Worm (Caenorhabditis elegans): ENCODE data around the gene srxa-15.

srxa-15 gene

DNA sequence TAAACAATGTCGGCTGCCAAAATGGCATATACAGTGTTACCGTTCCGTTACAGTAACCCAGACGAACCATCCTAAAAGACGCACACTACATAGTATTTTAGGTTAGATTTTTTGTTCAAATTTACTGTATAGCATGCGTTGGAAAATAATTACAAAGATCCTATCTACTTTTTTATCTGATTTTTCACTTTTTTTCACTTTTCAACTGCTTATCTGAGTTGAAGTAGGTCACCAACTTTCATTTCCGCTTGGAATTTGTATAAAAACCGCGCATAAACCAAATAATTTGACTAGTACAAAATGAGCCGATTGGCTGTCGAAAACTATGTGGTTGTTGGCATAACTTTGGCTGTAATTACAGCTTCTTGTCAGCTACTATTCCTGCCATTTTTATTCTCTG lies 42.2 kb upstream of the srxa-15 start, which contains the start of gene col-163:
col-163 (plus strand) TSS at position 301 of the 400 bp plus-strand sequence.
- no peak for TF ChIP-seq somi-1 (GFP tag; optimal IDR thresholded peaks at IDR 0.05)
- TF ChIP-seq F22D6.2 (tag; optimal IDR thresholded peaks at IDR 0.05): no peak
- TF ChIP-seq bed-1 (GFP tag; IDR thresholded peaks at IDR 0.05): no peak
- no peak for TF ChIP-seq snpc-4 (GFP tag; optimal IDR thresholded peaks at IDR 0.05)
- TF ChIP-seq snpc-4 (tag; optimal IDR thresholded peaks at IDR 0.05): no peak
- no peak for TF ChIP-seq hrde-1 (tag; optimal IDR thresholded peaks at IDR 0.05; ENCODE audit: borderline replicate concordance)
- no peak for TF ChIP-seq akir-1 (GFP tag; optimal IDR thresholded peaks at IDR 0.05)
- TF ChIP-seq lsy-27 (tag; optimal IDR thresholded peaks at IDR 0.05; ENCODE audit: borderline replicate concordance, insufficient read depth): no peak
- no peak for TF ChIP-seq hmg-20 (GFP tag; IDR thresholded peaks at IDR 0.05)

DNA sequence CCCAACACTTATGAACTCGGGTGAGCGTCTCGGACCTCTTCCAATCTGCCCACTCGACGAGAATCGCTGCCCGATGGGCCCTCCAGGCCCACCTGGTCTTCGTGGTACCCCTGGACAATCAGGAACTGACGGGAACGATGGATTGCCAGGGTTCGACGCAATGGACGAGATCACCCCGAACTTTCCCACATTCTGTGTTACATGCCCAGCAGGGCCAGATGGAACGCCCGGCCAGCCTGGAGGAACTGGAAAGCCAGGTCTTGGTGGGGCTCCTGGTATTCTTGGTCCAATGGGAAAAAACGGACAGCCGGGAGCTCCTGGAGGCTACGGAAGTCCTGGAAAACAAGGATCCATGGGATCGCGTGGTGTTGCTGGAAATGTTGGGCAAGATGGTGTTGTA lies 41.3 kb upstream of the srxa-15 start:
- TF ChIP-seq snpc-1.1 (tag; optimal IDR thresholded peaks at IDR 0.05; ENCODE audit: insufficient read depth): no peak
- TF ChIP-seq F22D6.2 (tag; optimal IDR thresholded peaks at IDR 0.05): no peak
- 0 out of 2 replicates have a peak, but pooled peaks have one; percentile 75 for TF ChIP-seq lag-1 (GFP tag; IDR thresholded peaks at IDR 0.05)
- TF ChIP-seq zfh-2 (GFP tag; conservative IDR thresholded peaks at IDR 0.05): peak; percentile 55; the same call in 1 of the 2 replicates

- TF ChIP-seq cebp-1 (GFP tag; IDR thresholded peaks at IDR 0.05): no peak
- TF ChIP-seq cebp-1 (tag; optimal IDR thresholded peaks at IDR 0.05): no peak
- TF ChIP-seq hmg-20 (GFP tag; IDR thresholded peaks at IDR 0.05): no peak
- TF ChIP-seq nfyb-1 (GFP tag; IDR thresholded peaks at IDR 0.05): no peak
- no peak for TF ChIP-seq nhr-80 (tag; optimal IDR thresholded peaks at IDR 0.05)
- no peak for TF ChIP-seq egl-44 (GFP tag; IDR thresholded peaks at IDR 0.05)
- no peak for TF ChIP-seq F23B12.7 (tag; optimal IDR thresholded peaks at IDR 0.05; ENCODE audit: insufficient read depth)
- no peak for TF ChIP-seq dpff-1 (tag; optimal IDR thresholded peaks at IDR 0.05)
These were observed 39.0 kb upstream of the srxa-15 start, which contains the start of gene ttr-11 for ce11 chrV:20603014-20603413. TSS of gene ttr-11 (plus strand) at chrV:20603314.

- no peak for TF ChIP-seq let-526 (GFP tag; IDR thresholded peaks at IDR 0.05)
- no peak for TF ChIP-seq F37B4.10 (GFP tag; IDR thresholded peaks at IDR 0.05)
- TF ChIP-seq B0035.1 (tag; optimal IDR thresholded peaks at IDR 0.05): no peak
- no peak for TF ChIP-seq tbp1 (GFP tag; optimal IDR thresholded peaks at IDR 0.05)
- no peak for TF ChIP-seq Y53F4B.3 (GFP tag; IDR thresholded peaks at IDR 0.05)
- no peak for TF ChIP-seq ccch-3 (GFP tag; optimal IDR thresholded peaks at IDR 0.05)
- TF ChIP-seq pha-4 (tag; optimal IDR thresholded peaks at IDR 0.05): no peak
- peak; percentile 84 for TF ChIP-seq zfh-2 (GFP tag; conservative IDR thresholded peaks at IDR 0.05)
- peak; percentile 57; the same call in 1 of the 2 replicates for TF ChIP-seq egrh-3 (GFP tag; IDR thresholded peaks at IDR 0.05)
- TF ChIP-seq lin-26 (GFP tag; IDR thresholded peaks at IDR 0.05): no peak
- TF ChIP-seq attf-6 (GFP tag; IDR thresholded peaks at IDR 0.05): no peak
- TF ChIP-seq mcd-1 (GFP tag; IDR thresholded peaks at IDR 0.05): no peak
- TF ChIP-seq ceh-91 (GFP tag; IDR thresholded peaks at IDR 0.05): no peak
- no peak for TF ChIP-seq nhr-90 (tag; optimal IDR thresholded peaks at IDR 0.05)
- TF ChIP-seq attf-5 (GFP tag; optimal IDR thresholded peaks at IDR 0.05): no peak
- TF ChIP-seq cebp-1 (GFP tag; IDR thresholded peaks at IDR 0.05): no peak
- no peak for TF ChIP-seq cebp-1 (tag; optimal IDR thresholded peaks at IDR 0.05)
- no peak for TF ChIP-seq dox-1 (GFP tag; IDR thresholded peaks at IDR 0.05)
These were observed 37.3 kb upstream of the srxa-15 start, which contains the start of gene ttr-57 for ce11 chrV:20604606-20605155. TSS of gene ttr-57 (plus strand) at chrV:20605105.

All from whole organism, young adult.